Fruit fly (Drosophila melanogaster): ENCODE measurements around the gene ND-13B.
A peak's percentile ranks its signal among the peaks of the same experiment; 100 is the strongest.

The ND-13B gene

DNA sequence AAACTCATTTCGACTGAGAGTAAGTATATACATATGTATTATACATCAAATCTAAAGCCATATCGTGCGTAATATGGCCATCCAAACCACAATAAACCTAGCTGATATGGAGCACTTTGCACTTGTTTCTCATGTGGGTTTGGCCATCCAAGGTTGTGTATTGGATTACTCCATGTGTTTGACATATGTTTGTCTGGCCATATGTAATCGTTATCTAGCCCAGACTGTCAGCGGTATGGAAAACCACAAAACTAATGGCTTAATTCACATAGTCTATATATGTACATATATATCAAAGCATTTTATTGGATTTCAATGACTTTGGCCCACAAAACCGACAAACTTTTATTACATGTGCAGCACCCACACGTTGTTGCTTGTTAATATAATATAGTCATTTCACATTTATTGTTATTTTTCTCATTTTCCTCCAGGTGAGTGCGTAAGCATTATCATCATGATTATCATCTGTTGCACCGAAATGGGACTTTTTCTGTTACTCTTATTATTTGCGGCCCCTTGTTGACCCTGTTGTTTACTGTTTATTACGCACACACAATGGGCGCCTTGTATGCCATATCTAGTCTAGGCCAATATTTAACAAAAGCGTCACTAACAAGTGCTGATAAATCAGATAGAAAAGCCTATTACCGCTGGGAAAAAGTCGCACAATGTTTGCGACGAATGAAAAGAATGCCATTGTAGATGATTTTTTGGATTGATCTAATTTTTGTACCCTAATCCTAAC is 37.3 kb downstream of the ND-13B start:
- TF ChIP-seq Hr96 (GFP tag; optimal IDR thresholded peaks at IDR 0.05) (no peak), CG5204 (GFP tag; optimal IDR thresholded peaks at IDR 0.05) (no peak), cnc (optimal IDR thresholded peaks at IDR 0.05) (no peak), CG7045 (GFP tag; optimal IDR thresholded peaks at IDR 0.05) (peak; percentile 30), ovo (GFP tag; optimal IDR thresholded peaks at IDR 0.05) (peak; percentile 41), toe (GFP tag; optimal IDR thresholded peaks at IDR 0.05) (no peak), Mnt (GFP tag; optimal IDR thresholded peaks at IDR 0.05) (peak; percentile 48), kay (GFP tag; ENCODE audit: borderline replicate concordance) (peak; percentile 85), Clk (GFP tag; optimal IDR thresholded peaks at IDR 0.05) (no peak), CG7101 (tag; optimal IDR thresholded peaks at IDR 0.05) (peak; percentile 39), cic (GFP tag; optimal IDR thresholded peaks at IDR 0.05) (peak; percentile 22), CG1620 (GFP tag; optimal IDR thresholded peaks at IDR 0.05) (no peak), CG14711 (tag; optimal IDR thresholded peaks at IDR 0.05) (no peak), Crg-1 (GFP tag; optimal IDR thresholded peaks at IDR 0.05) (peak; percentile 53)

dm6 chr3L:10654439-10654838 is 39.5 kb downstream of the ND-13B start:
- TF ChIP-seq kay (GFP tag; ENCODE audit: borderline replicate concordance), result peak; percentile 70
- no peak for TF ChIP-seq ovo (GFP tag; optimal IDR thresholded peaks at IDR 0.05)
- TF ChIP-seq CG14711 (tag; optimal IDR thresholded peaks at IDR 0.05), result no peak

DNA sequence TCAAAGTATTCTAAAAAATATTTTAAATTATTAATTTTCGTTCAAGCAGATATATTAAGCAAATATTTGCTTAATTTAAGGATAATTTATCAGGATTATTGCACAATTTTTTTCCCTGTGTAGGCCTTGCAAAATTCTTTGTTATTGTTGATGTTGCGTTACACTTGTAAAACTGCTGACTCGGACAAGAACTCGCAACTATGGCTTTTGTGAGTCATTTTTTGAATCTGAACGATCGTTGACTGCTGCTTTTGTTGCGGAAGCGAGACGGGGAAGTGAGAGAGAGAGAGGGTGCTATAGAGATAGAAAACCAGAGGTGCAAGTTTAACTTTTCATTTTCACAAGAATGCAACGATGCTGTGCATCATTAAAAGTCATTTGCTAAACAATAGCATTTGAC is 41.4 kb downstream of the ND-13B start:
- TF ChIP-seq CG11617 (GFP tag; optimal IDR thresholded peaks at IDR 0.05) (no peak), tj (GFP tag; optimal IDR thresholded peaks at IDR 0.05) (peak; percentile 75)

DNA sequence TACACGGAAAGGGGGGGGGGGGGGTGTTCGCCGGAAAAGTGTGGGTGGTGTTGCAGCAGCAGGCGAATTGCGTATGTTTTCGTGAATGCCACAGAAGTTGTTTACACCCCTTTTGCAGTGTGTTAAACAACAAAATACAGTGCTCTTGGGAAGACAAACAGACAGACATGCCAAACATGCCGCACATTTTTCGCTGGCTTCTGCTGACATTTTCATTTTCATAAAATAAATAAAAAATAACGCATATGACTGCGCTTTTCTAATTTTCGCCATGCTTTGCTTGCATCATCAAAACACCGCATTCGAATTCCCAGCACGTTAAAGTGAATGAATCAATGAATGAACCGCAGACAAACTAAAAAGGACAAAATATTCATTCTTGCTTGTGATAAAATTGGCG is 42.6 kb downstream of the ND-13B start:
- no peak for TF ChIP-seq CG14711 (tag; optimal IDR thresholded peaks at IDR 0.05)
- TF ChIP-seq tj (GFP tag; optimal IDR thresholded peaks at IDR 0.05), result peak; percentile 95

dm6 chr3L:10648431-10648830 is 45.5 kb downstream of the ND-13B start:
- TF ChIP-seq Hr96 (GFP tag; optimal IDR thresholded peaks at IDR 0.05), result no peak
- no peak for TF ChIP-seq CG14711 (tag; optimal IDR thresholded peaks at IDR 0.05)
- no peak for TF ChIP-seq CG12768 (GFP tag; optimal IDR thresholded peaks at IDR 0.05)
- TF ChIP-seq CG7101 (tag; optimal IDR thresholded peaks at IDR 0.05), result no peak
- TF ChIP-seq ovo (GFP tag; optimal IDR thresholded peaks at IDR 0.05), result no peak
- no peak for TF ChIP-seq toe (GFP tag; optimal IDR thresholded peaks at IDR 0.05)
- no peak for TF ChIP-seq Clk (GFP tag; optimal IDR thresholded peaks at IDR 0.05)
- no peak for TF ChIP-seq pad (GFP tag; optimal IDR thresholded peaks at IDR 0.05)
- TF ChIP-seq Crg-1 (GFP tag; optimal IDR thresholded peaks at IDR 0.05), result no peak
- TF ChIP-seq CG1620 (GFP tag; optimal IDR thresholded peaks at IDR 0.05), result no peak
- no peak for TF ChIP-seq kay (GFP tag; ENCODE audit: borderline replicate concordance)

- no peak for TF ChIP-seq tj (GFP tag; optimal IDR thresholded peaks at IDR 0.05)
- TF ChIP-seq pad (GFP tag; optimal IDR thresholded peaks at IDR 0.05), result no peak
- TF ChIP-seq cnc (optimal IDR thresholded peaks at IDR 0.05), result no peak
- no peak for TF ChIP-seq CG7101 (tag; optimal IDR thresholded peaks at IDR 0.05)
- no peak for TF ChIP-seq Clk (GFP tag; optimal IDR thresholded peaks at IDR 0.05)
- no peak for TF ChIP-seq CG12768 (GFP tag; optimal IDR thresholded peaks at IDR 0.05)
- TF ChIP-seq CG1620 (GFP tag; optimal IDR thresholded peaks at IDR 0.05), result no peak
- no peak for TF ChIP-seq ovo (GFP tag; optimal IDR thresholded peaks at IDR 0.05)
- no peak for TF ChIP-seq bab1 (GFP tag; optimal IDR thresholded peaks at IDR 0.05)
- TF ChIP-seq CG7045 (GFP tag; optimal IDR thresholded peaks at IDR 0.05), result no peak
These were observed 46.8 kb downstream of the ND-13B start for dm6 chr3L:10647158-10647557.

- no peak for TF ChIP-seq CG33017 (tag; optimal IDR thresholded peaks at IDR 0.05)
These were observed 47.9 kb downstream of the ND-13B start for dm6 chr3L:10645965-10646364.

DNA sequence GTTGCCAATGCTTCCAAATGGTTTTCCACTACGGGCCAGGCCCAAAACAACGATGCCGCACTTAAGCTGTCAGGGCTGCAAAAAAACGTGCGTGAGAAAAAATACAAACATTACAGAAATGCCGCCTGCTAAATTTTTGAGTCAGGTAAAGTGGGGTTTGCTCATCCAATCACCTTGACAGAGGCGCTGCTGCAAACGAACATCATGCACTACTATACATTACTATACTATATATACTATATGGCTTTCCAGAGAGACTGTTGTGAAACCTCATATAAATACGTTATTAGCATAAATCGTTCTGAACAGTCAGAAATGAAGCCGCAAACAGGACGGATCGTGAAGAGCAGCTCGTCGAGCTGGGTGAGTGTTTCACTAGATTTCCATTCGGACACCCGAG is 50.7 kb downstream of the ND-13B start, which contains the start of gene CG14153:
Gene CG14153 (plus strand): TSS at position 301 of the 400 bp plus-strand sequence.
- TF ChIP-seq Hr96 (GFP tag; optimal IDR thresholded peaks at IDR 0.05) (no peak), cic (GFP tag; optimal IDR thresholded peaks at IDR 0.05) (no peak), CG5204 (GFP tag; optimal IDR thresholded peaks at IDR 0.05) (no peak), kay (GFP tag; ENCODE audit: borderline replicate concordance) (no peak), toe (GFP tag; optimal IDR thresholded peaks at IDR 0.05) (no peak), pad (GFP tag; optimal IDR thresholded peaks at IDR 0.05) (no peak), CG7045 (GFP tag; optimal IDR thresholded peaks at IDR 0.05) (no peak), ovo (GFP tag; optimal IDR thresholded peaks at IDR 0.05) (no peak), Mnt (GFP tag; optimal IDR thresholded peaks at IDR 0.05) (no peak), bab1 (GFP tag; optimal IDR thresholded peaks at IDR 0.05) (no peak), CG1620 (GFP tag; optimal IDR thresholded peaks at IDR 0.05) (no peak), CG7101 (tag; optimal IDR thresholded peaks at IDR 0.05) (no peak), CG11617 (GFP tag; optimal IDR thresholded peaks at IDR 0.05) (no peak), cnc (optimal IDR thresholded peaks at IDR 0.05) (no peak), Crg-1 (GFP tag; optimal IDR thresholded peaks at IDR 0.05) (no peak)
